Fruit fly (Drosophila melanogaster): Measurements from ENCODE around the gene Axn.

Axn gene

dm6 chr3R:30061154-30061482 is 38.5 kb downstream of the Axn start (continued):
- TF ChIP-seq Dad (GFP tag; optimal IDR thresholded peaks at IDR 0.05) (peak; percentile 83), gt (GFP tag; IDR thresholded peaks at IDR 0.05) (peak; percentile 77), al (GFP tag; IDR thresholded peaks at IDR 0.05) (peak; percentile 61), mirr (GFP tag; optimal IDR thresholded peaks at IDR 0.05) (peak; percentile 41), Usf (GFP tag; optimal IDR thresholded peaks at IDR 0.05) (no peak), nom (GFP tag; optimal IDR thresholded peaks at IDR 0.05) (peak; percentile 78), CG9609 (GFP tag; optimal IDR thresholded peaks at IDR 0.05) (peak; percentile 68), CG31224 (GFP tag; IDR thresholded peaks at IDR 0.05) (peak; percentile 71), CG12071 (GFP tag; optimal IDR thresholded peaks at IDR 0.05) (peak; percentile 89), tna (GFP tag; IDR thresholded peaks at IDR 0.05; ENCODE audit: partially characterized antibody) (no peak), Sin3A (optimal IDR thresholded peaks at IDR 0.05) (no peak), pho (GFP tag; optimal IDR thresholded peaks at IDR 0.05) (peak; percentile 46), Taf1 (GFP tag; IDR thresholded peaks at IDR 0.05) (0 out of 2 replicates have a peak, but pooled peaks have one; percentile 17), h (optimal IDR thresholded peaks at IDR 0.05) (no peak), CG6689 (GFP tag; IDR thresholded peaks at IDR 0.05) (peak; percentile 90), da (GFP tag; optimal IDR thresholded peaks at IDR 0.05) (no peak), Fer1 (GFP tag; optimal IDR thresholded peaks at IDR 0.05) (peak; percentile 88), Gug (GFP tag; IDR thresholded peaks at IDR 0.05) (peak; percentile 83), crol (GFP tag; IDR thresholded peaks at IDR 0.05) (no peak; the same call in 1 of the 2 replicates), Pdp1 (GFP tag; optimal IDR thresholded peaks at IDR 0.05) (peak; percentile 87 to 89), CG4707 (GFP tag; optimal IDR thresholded peaks at IDR 0.05) (peak; percentile 57), CG18599 (GFP tag; optimal IDR thresholded peaks at IDR 0.05) (peak; percentile 89), chn (GFP tag; optimal IDR thresholded peaks at IDR 0.05) (peak; percentile 71), NK7.1 (GFP tag; optimal IDR thresholded peaks at IDR 0.05) (peak; percentile 82), CG1233 (GFP tag; optimal IDR thresholded peaks at IDR 0.05) (peak; percentile 83), CG17912 (GFP tag; optimal IDR thresholded peaks at IDR 0.05) (no peak), CG11093 (GFP tag; IDR thresholded peaks at IDR 0.05) (peak; percentile 82), CG9727 (GFP tag; optimal IDR thresholded peaks at IDR 0.05) (peak; percentile 83), Abd-B (GFP tag; optimal IDR thresholded peaks at IDR 0.05) (peak; percentile 80), gce (GFP tag; IDR thresholded peaks at IDR 0.05) (peak; percentile 83), Dip2 (GFP tag; IDR thresholded peaks at IDR 0.05) (no peak), CG11504 (tag; optimal IDR thresholded peaks at IDR 0.05) (peak; percentile 94), CG5953 (GFP tag; IDR thresholded peaks at IDR 0.05) (peak; percentile 96), Hand (GFP tag; optimal IDR thresholded peaks at IDR 0.05) (no peak), CG9437 (GFP tag; optimal IDR thresholded peaks at IDR 0.05) (peak; percentile 46), CG16863 (GFP tag; optimal IDR thresholded peaks at IDR 0.05) (peak; percentile 73), otp (GFP tag; IDR thresholded peaks at IDR 0.05) (peak; percentile 93), schlank (tag; optimal IDR thresholded peaks at IDR 0.05) (no peak), sim (GFP tag; IDR thresholded peaks at IDR 0.05) (peak; percentile 72; the same call in 1 of the 2 replicates), CG14710 (tag; optimal IDR thresholded peaks at IDR 0.05) (peak; percentile 90), CG9876 (GFP tag; optimal IDR thresholded peaks at IDR 0.05) (peak; percentile 65), CG12219 (GFP tag; optimal IDR thresholded peaks at IDR 0.05) (peak; percentile 64), chinmo (GFP tag; IDR thresholded peaks at IDR 0.05; ENCODE audit: partially characterized antibody) (no peak), yki (optimal IDR thresholded peaks at IDR 0.05) (no peak), Bgb (GFP tag; IDR thresholded peaks at IDR 0.05; ENCODE audit: partially characterized antibody) (no peak), zfh2 (GFP tag; optimal IDR thresholded peaks at IDR 0.05) (peak; percentile 38), CG3407 (GFP tag; optimal IDR thresholded peaks at IDR 0.05) (peak; percentile 82), CG32767 (GFP tag; IDR thresholded peaks at IDR 0.05) (peak; percentile 72), odd (GFP tag; optimal IDR thresholded peaks at IDR 0.05) (peak; percentile 2), salm (tag; optimal IDR thresholded peaks at IDR 0.05) (peak; percentile 79), amos (GFP tag; IDR thresholded peaks at IDR 0.05; ENCODE audit: partially characterized antibody) (no peak), CG43689 (GFP tag; IDR thresholded peaks at IDR 0.05) (peak; percentile 90)

All from whole organism, embryonic.